Worm (Caenorhabditis elegans) whole organism, early embryonic: ENCODE results near the gene F13H10.1.

Experiments used
- B0310.2 ChIP-seq: sonication (generic microtip); optimal IDR thresholded peaks from 2 replicates; lab custom pipeline; 2016; ENCODE audit warnings: mild to moderate bottlenecking, missing genetic modification characterization, missing compliant biosample characterization
- F13C5.2 ChIP-seq: sonication (generic microtip); optimal IDR thresholded peaks from 2 replicates; lab custom pipeline; 2017; ENCODE audit warnings: mild to moderate bottlenecking, missing genetic modification characterization, inconsistent platforms, missing compliant biosample characterization
- ama-1 ChIP-seq: fragments of 150-350 bp; optimal IDR thresholded peaks from 2 replicates; lab custom pipeline; 2014
- ceh-13 ChIP-seq: fragments of 200-800 bp; sonication (Bioruptor generic); optimal IDR thresholded peaks from 2 replicates; lab custom pipeline; 2018; ENCODE audit warnings: mild to moderate bottlenecking, missing genetic modification characterization, missing compliant biosample characterization
- ceh-36 ChIP-seq: sonication (generic microtip); optimal IDR thresholded peaks from 2 replicates; lab custom pipeline; 2016; ENCODE audit warnings: missing genetic modification characterization, inconsistent platforms, missing compliant biosample characterization
- ets-7 ChIP-seq: sonication (generic microtip); optimal IDR thresholded peaks from 2 replicates; lab custom pipeline; 2016; ENCODE audit warnings: missing genotype, missing genetic modification characterization, missing compliant biosample characterization
- flt-1 ChIP-seq: fragments of 200-800 bp; sonication (Bioruptor generic); IDR thresholded peaks from 2 replicates; pipeline ENCODE4 v1.3.6; 2022; ENCODE audit warnings: missing genetic modification characterization, missing compliant biosample characterization
- hmbx-1 ChIP-seq: sonication (generic microtip); optimal IDR thresholded peaks from 2 replicates; lab custom pipeline; 2016; ENCODE audit warnings: mild to moderate bottlenecking, missing genetic modification characterization, missing compliant biosample characterization
- hnd-1 ChIP-seq: sonication (generic microtip); optimal IDR thresholded peaks from 2 replicates; lab custom pipeline; 2016; ENCODE audit warnings: missing genetic modification characterization, missing compliant biosample characterization
- pes-1 ChIP-seq: fragments of 200-800 bp; sonication (Bioruptor generic); IDR thresholded peaks from 2 replicates; pipeline ENCODE4 v1.3.6; 2022; ENCODE audit warnings: missing genetic modification reagents, missing genetic modification characterization, missing compliant biosample characterization
- scrt-1 ChIP-seq: fragments of 200-800 bp; sonication (Bioruptor generic); IDR thresholded peaks from 2 replicates; pipeline ENCODE4 v1.3.6; 2022; ENCODE audit warnings: missing genetic modification characterization, missing compliant biosample characterization

ce11 chrIV:11027560-11027959, 23.2 kb downstream of the F13H10.1 start:
- TF ChIP-seq hnd-1 (tag; lab: Kevin White, UChicago) (no peak), flt-1 (GFP tag; lab: Robert Waterston, UW) (peak; percentile 20; the same call in 1 of the 2 replicates), ama-1 (lab: Kevin White, UChicago) (peak; percentile 88), ceh-13 (GFP tag; lab: Kevin White, UChicago) (no peak), hmbx-1 (tag; lab: Kevin White, UChicago) (no peak), scrt-1 (no peak), pes-1 (GFP tag; lab: Robert Waterston, UW) (0 out of 2 replicates have a peak, but pooled peaks have one; percentile 42), F13C5.2 (tag; lab: Kevin White, UChicago) (no peak), ets-7 (tag; lab: Kevin White, UChicago) (peak; percentile 13), B0310.2 (tag; lab: Kevin White, UChicago) (no peak), ceh-36 (tag; lab: Kevin White, UChicago) (peak; percentile 25)
